Fruit fly (Drosophila melanogaster) whole organism, embryonic: ENCODE results near the gene mthl1.

Experiments used
- Ada2b ChIP-seq: fragments of 200-800 bp; sonication (Bioruptor generic); IDR thresholded peaks from 2 replicates; pipeline ENCODE4 v1.3.6; 2022; ENCODE audit warnings: missing biosample characterization, missing genetic modification characterization
- Awh ChIP-seq: fragments of 200-800 bp; sonication (Bioruptor generic); IDR thresholded peaks from 2 replicates; pipeline ENCODE4, ENCODE4 v1.3.6; 2022; ENCODE audit warnings: missing biosample characterization, missing genetic modification characterization
- B-H1 ChIP-seq: fragments of 200-800 bp; sonication (Bioruptor generic); IDR thresholded peaks from 3 replicates; pipeline ENCODE4 v1.3.6; 2022; ENCODE audit warnings: missing biosample characterization, missing genetic modification characterization
- CG11093 ChIP-seq: fragments of 200-800 bp; sonication (Bioruptor generic); IDR thresholded peaks from 3 replicates; pipeline ENCODE4 v1.3.6; 2022; ENCODE audit warnings: missing biosample characterization, missing genetic modification characterization
- CG11456 ChIP-seq: fragments of 200-800 bp; sonication (Bioruptor generic); IDR thresholded peaks from 3 replicates; pipeline ENCODE4 v1.3.6; 2022; ENCODE audit warnings: missing biosample characterization, missing genetic modification characterization
- CG1529 ChIP-seq: fragments of 200-800 bp; sonication (Bioruptor generic); optimal IDR thresholded peaks from 3 replicates; lab custom pipeline; 2018; ENCODE audit warnings: missing biosample characterization, missing genetic modification characterization
- CG15514 ChIP-seq: fragments of 200-800 bp; sonication (Bioruptor generic); optimal IDR thresholded peaks from 3 replicates; lab custom pipeline; 2017; ENCODE audit warnings: missing biosample characterization, missing genetic modification characterization, mild to moderate bottlenecking, moderate library complexity, missing genetic modification reagents
- CG16779 ChIP-seq: fragments of 200-800 bp; sonication (Bioruptor generic); IDR thresholded peaks from 2 replicates; pipeline ENCODE4 v1.3.6; 2022; ENCODE audit warnings: missing biosample characterization, missing genetic modification characterization
- CG17912 ChIP-seq: fragments of 200-800 bp; sonication (Bioruptor generic); optimal IDR thresholded peaks from 2 replicates; lab custom pipeline; 2018; ENCODE audit warnings: missing biosample characterization, mild to moderate bottlenecking, missing genetic modification characterization
- CG18262 ChIP-seq: fragments of 200-800 bp; optimal IDR thresholded peaks from 3 replicates; lab custom pipeline; 2019; ENCODE audit warnings: missing biosample characterization, mild to moderate bottlenecking, missing genetic modification characterization, moderate library complexity
- CG31365 ChIP-seq: fragments of 200-800 bp; sonication (Bioruptor generic); optimal IDR thresholded peaks from 2 replicates; lab custom pipeline; 2018; ENCODE audit warnings: missing biosample characterization, mild to moderate bottlenecking, missing genetic modification characterization
- CG32767 ChIP-seq: fragments of 200-800 bp; sonication (Bioruptor generic); IDR thresholded peaks from 2 replicates; pipeline ENCODE4 v1.3.6; 2022; ENCODE audit warnings: missing biosample characterization, missing genetic modification characterization
- CG33557 ChIP-seq: fragments of 200-800 bp; sonication (Bioruptor generic); optimal IDR thresholded peaks from 2 replicates; lab custom pipeline; 2019; ENCODE audit warnings: missing biosample characterization, mild to moderate bottlenecking, missing genetic modification characterization, moderate library complexity
- CG43689 ChIP-seq: fragments of 200-800 bp; sonication (Bioruptor generic); IDR thresholded peaks from 2 replicates; pipeline ENCODE4 v1.3.6; 2022; ENCODE audit warnings: missing biosample characterization, missing genetic modification characterization
- CG4707 ChIP-seq: fragments of 200-800 bp; sonication (Bioruptor generic); optimal IDR thresholded peaks from 2 replicates; lab custom pipeline; 2018; ENCODE audit warnings: missing biosample characterization, mild to moderate bottlenecking, missing genetic modification characterization, moderate library complexity
- CG8388 ChIP-seq: fragments of 200-800 bp; sonication (Bioruptor generic); optimal IDR thresholded peaks from 2 replicates; lab custom pipeline; 2019; ENCODE audit warnings: missing biosample characterization, mild to moderate bottlenecking, missing genetic modification characterization, moderate library complexity
- CG8944 ChIP-seq: fragments of 200-800 bp; sonication (Bioruptor generic); optimal IDR thresholded peaks from 3 replicates; lab custom pipeline; 2016; ENCODE audit warnings: missing biosample characterization, missing genetic modification characterization
- CG9932 ChIP-seq: fragments of 200-800 bp; sonication (Bioruptor generic); IDR thresholded peaks from 2 replicates; pipeline ENCODE4 v1.3.6; 2022; ENCODE audit warnings: missing biosample characterization, missing genetic modification characterization
- CoRest ChIP-seq: fragments of 200-800 bp; sonication (Bioruptor generic); optimal IDR thresholded peaks from 3 replicates; lab custom pipeline; 2018; ENCODE audit warnings: missing biosample characterization, mild to moderate bottlenecking, missing genetic modification characterization, moderate library complexity
- Fer2 ChIP-seq: fragments of 200-800 bp; sonication (Bioruptor generic); optimal IDR thresholded peaks from 2 replicates; lab custom pipeline; 2018; ENCODE audit warnings: missing biosample characterization, mild to moderate bottlenecking, missing genetic modification characterization, moderate library complexity
- H15 ChIP-seq: fragments of 200-800 bp; sonication (Bioruptor generic); IDR thresholded peaks from 3 replicates; pipeline ENCODE4 v1.3.6; 2022; ENCODE audit warnings: missing biosample characterization, missing genetic modification characterization
- HLH4C ChIP-seq: fragments of 200-800 bp; sonication (Bioruptor generic); IDR thresholded peaks from 3 replicates; pipeline ENCODE4 v1.3.6; 2022; ENCODE audit warnings: missing biosample characterization, missing genetic modification characterization; ENCODE audit not compliant: partially characterized antibody
- Hmr ChIP-seq: fragments of 200-800 bp; sonication (Bioruptor generic); optimal IDR thresholded peaks from 3 replicates; lab custom pipeline; 2017; ENCODE audit warnings: mild to moderate bottlenecking, missing biosample characterization, missing genetic modification reagents, missing genetic modification characterization
- Mad ChIP-seq: fragments of 200-800 bp; sonication (Bioruptor generic); optimal IDR thresholded peaks from 2 replicates; lab custom pipeline; 2016; ENCODE audit warnings: missing biosample characterization, missing genetic modification characterization
- Meics ChIP-seq: fragments of 200-800 bp; sonication (Bioruptor generic); optimal IDR thresholded peaks from 2 replicates; lab custom pipeline; 2017; ENCODE audit warnings: missing biosample characterization, mild to moderate bottlenecking, missing genetic modification characterization
- Mrtf ChIP-seq: fragments of 200-800 bp; sonication (Bioruptor generic); IDR thresholded peaks from 3 replicates; pipeline ENCODE4 v1.3.6; 2022; ENCODE audit warnings: missing biosample characterization, missing genetic modification characterization
- NC2β ChIP-seq: fragments of 200-800 bp; sonication (Bioruptor generic); optimal IDR thresholded peaks from 2 replicates; lab custom pipeline; 2016; ENCODE audit warnings: missing biosample characterization, missing genetic modification characterization
- Side ChIP-seq: fragments of 200-800 bp; sonication (Bioruptor generic); optimal IDR thresholded peaks from 2 replicates; lab custom pipeline; 2016; ENCODE audit warnings: missing biosample characterization, missing genetic modification characterization
- Taf1 ChIP-seq: fragments of 200-800 bp; sonication (Bioruptor generic); IDR thresholded peaks from 2 replicates; pipeline ENCODE4 v1.3.6; 2022; ENCODE audit warnings: missing biosample characterization, missing genetic modification characterization
- Tbp ChIP-seq: fragments of >200 bp; optimal IDR thresholded peaks from 2 replicates; lab custom pipeline; 2018; ENCODE audit warnings: missing biosample characterization, missing genetic modification characterization
- Usf ChIP-seq: fragments of 200-800 bp; sonication (Bioruptor generic); optimal IDR thresholded peaks from 2 replicates; lab custom pipeline; 2017; ENCODE audit warnings: missing genotype, missing biosample characterization, missing genetic modification characterization
- amos ChIP-seq: fragments of 200-800 bp; sonication (Bioruptor generic); IDR thresholded peaks from 2 replicates; pipeline ENCODE4 v1.3.6; 2022; ENCODE audit warnings: missing biosample characterization, missing genetic modification characterization; ENCODE audit not compliant: partially characterized antibody
- ash1 ChIP-seq: fragments of 200-800 bp; sonication (Bioruptor generic); optimal IDR thresholded peaks from 2 replicates; lab custom pipeline; 2018; ENCODE audit warnings: missing biosample characterization, mild to moderate bottlenecking, missing genetic modification characterization
- az2 ChIP-seq: fragments of 200-800 bp; sonication (Bioruptor generic); optimal IDR thresholded peaks from 3 replicates; lab custom pipeline; 2016; ENCODE audit warnings: missing biosample characterization, missing genetic modification characterization
- bab2 ChIP-seq: fragments of 200-800 bp; sonication (Bioruptor generic); optimal IDR thresholded peaks from 2 replicates; lab custom pipeline; 2016; ENCODE audit warnings: missing biosample characterization, missing genetic modification characterization
- bcd ChIP-seq: fragments of 200-800 bp; sonication (Bioruptor generic); optimal IDR thresholded peaks from 2 replicates; lab custom pipeline; 2017; ENCODE audit warnings: missing biosample characterization, mild to moderate bottlenecking, missing genetic modification characterization
- br ChIP-seq: fragments of >200 bp; optimal IDR thresholded peaks from 2 replicates; lab custom pipeline; 2017
- cad ChIP-seq: fragments of >200 bp; optimal IDR thresholded peaks from 2 replicates; lab custom pipeline; 2017; ENCODE audit warnings: missing biosample characterization, missing genetic modification characterization
- chinmo ChIP-seq: fragments of 200-800 bp; sonication (Bioruptor generic); IDR thresholded peaks from 4 replicates; pipeline ENCODE4 v1.3.6; 2022; ENCODE audit warnings: missing biosample characterization, missing genetic modification characterization; ENCODE audit not compliant: partially characterized antibody
- ci ChIP-seq: fragments of 200-800 bp; sonication (Bioruptor generic); IDR thresholded peaks from 3 replicates; pipeline ENCODE4 v1.3.6; 2022; ENCODE audit warnings: missing biosample characterization, missing genetic modification characterization
- disco-r ChIP-seq: fragments of 200-800 bp; sonication (Bioruptor generic); optimal IDR thresholded peaks from 2 replicates; lab custom pipeline; 2016; ENCODE audit warnings: missing biosample characterization, missing genetic modification characterization
- fd102C ChIP-seq: fragments of 200-800 bp; sonication (Bioruptor generic); optimal IDR thresholded peaks from 2 replicates; lab custom pipeline; 2018; ENCODE audit warnings: missing biosample characterization, mild to moderate bottlenecking, missing genetic modification characterization, moderate library complexity
- oc ChIP-seq: fragments of 200-800 bp; sonication (Bioruptor generic); optimal IDR thresholded peaks from 2 replicates; lab custom pipeline; 2018; ENCODE audit warnings: missing biosample characterization, mild to moderate bottlenecking, missing genetic modification characterization, moderate library complexity
- otp ChIP-seq: fragments of 200-800 bp; sonication (Bioruptor generic); IDR thresholded peaks from 3 replicates; pipeline ENCODE4, ENCODE4 v1.3.6; 2022; ENCODE audit warnings: missing biosample characterization, missing genetic modification characterization
- pnt ChIP-seq: fragments of 200-800 bp; sonication (Bioruptor generic); optimal IDR thresholded peaks from 3 replicates; lab custom pipeline; 2016; ENCODE audit warnings: missing biosample characterization, missing genetic modification characterization
- schlank ChIP-seq: fragments of 200-800 bp; sonication (Bioruptor generic); optimal IDR thresholded peaks from 2 replicates; lab custom pipeline; 2018; ENCODE audit warnings: missing biosample characterization, mild to moderate bottlenecking, missing genetic modification characterization
- seq ChIP-seq: fragments of 200-800 bp; sonication (Bioruptor generic); IDR thresholded peaks from 2 replicates; pipeline ENCODE4 v1.3.6; 2022; ENCODE audit warnings: missing biosample characterization, missing genetic modification characterization
- sob ChIP-seq: fragments of 200-800 bp; sonication (Bioruptor generic); IDR thresholded peaks from 2 replicates; pipeline ENCODE4 v1.3.6; 2022; ENCODE audit warnings: missing biosample characterization, missing genetic modification characterization
- unc-4 ChIP-seq: fragments of 200-800 bp; sonication (Bioruptor generic); IDR thresholded peaks from 2 replicates; pipeline ENCODE4 v1.3.6; 2022; ENCODE audit warnings: missing biosample characterization, missing genetic modification characterization; ENCODE audit not compliant: partially characterized antibody
- unpg ChIP-seq: fragments of 200-800 bp; sonication (Bioruptor generic); optimal IDR thresholded peaks from 3 replicates; lab custom pipeline; 2018; ENCODE audit warnings: missing biosample characterization, mild to moderate bottlenecking, missing genetic modification characterization, moderate library complexity
- vvl ChIP-seq: fragments of 200-800 bp; sonication (Bioruptor generic); IDR thresholded peaks from 2 replicates; pipeline ENCODE4 v1.3.6; 2022; ENCODE audit warnings: missing biosample characterization, missing genetic modification characterization
- yki ChIP-seq: fragments of >200 bp; optimal IDR thresholded peaks from 3 replicates; lab custom pipeline; 2018

The mthl1 gene

DNA sequence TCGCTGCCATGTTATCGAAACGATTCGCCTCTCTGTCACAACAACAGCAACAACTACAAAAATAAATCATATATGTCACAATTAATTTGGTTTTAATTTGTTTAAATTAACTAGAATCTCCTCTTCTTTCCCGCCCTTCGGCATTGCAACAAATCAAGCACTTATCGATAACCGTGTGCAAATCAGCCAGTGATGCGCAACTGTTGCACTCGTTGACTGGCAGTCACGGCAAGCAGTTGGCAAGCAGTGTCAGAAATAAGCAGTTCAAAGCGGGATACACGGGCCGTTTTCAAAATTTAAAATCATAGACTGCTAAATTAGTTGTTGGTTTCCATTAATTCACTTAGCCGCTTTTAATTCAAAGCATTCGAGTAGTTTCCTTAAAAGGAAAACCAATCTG lies 43.0 kb downstream of the mthl1 start, which contains the start of gene Axs (continued):
- TF ChIP-seq Meics (GFP tag; lab: Kevin White, UChicago) (no peak), ci (GFP tag; lab: Robert Waterston, UW) (peak; percentile 21; the same call in 1 of the 3 replicates), CG17912 (GFP tag; lab: Kevin White, UChicago) (no peak), CG4707 (GFP tag; lab: Kevin White, UChicago) (no peak), CG11093 (GFP tag; lab: Robert Waterston, UW) (no peak), pnt (no peak), unc-4 (GFP tag; lab: Robert Waterston, UW) (peak; percentile 64), fd102C (GFP tag; lab: Kevin White, UChicago) (no peak), otp (no peak), CG32767 (GFP tag; lab: Robert Waterston, UW) (no peak), bab2 (GFP tag; lab: Kevin White, UChicago) (no peak), CG16779 (GFP tag; lab: Robert Waterston, UW) (no peak), CG8944 (GFP tag; lab: Kevin White, UChicago) (no peak), Mrtf (no peak), sob (GFP tag; lab: Robert Waterston, UW) (peak; percentile 43; the same call in 1 of the 2 replicates), chinmo (GFP tag; lab: Robert Waterston, UW) (peak; percentile 99), HLH4C (GFP tag; lab: Robert Waterston, UW) (peak; percentile 48; the same call in 2 of the 3 replicates), vvl (GFP tag; lab: Robert Waterston, UW) (peak; percentile 76), unpg (GFP tag; lab: Kevin White, UChicago) (no peak), CG18262 (no peak), CG8388 (GFP tag; lab: Kevin White, UChicago) (no peak), amos (GFP tag; lab: Robert Waterston, UW) (peak; percentile 77), CG31365 (tag; lab: Kevin White, UChicago) (peak; percentile 97), Side (GFP tag; lab: Kevin White, UChicago) (no peak), CG1529 (no peak), az2 (GFP tag; lab: Kevin White, UChicago) (no peak), seq (GFP tag; lab: Robert Waterston, UW) (no peak), disco-r (GFP tag; lab: Kevin White, UChicago) (no peak), NC2β (GFP tag; lab: Kevin White, UChicago) (peak; percentile 34), H15 (no peak), Tbp (no peak), Usf (GFP tag; lab: Kevin White, UChicago) (no peak), Fer2 (tag; lab: Kevin White, UChicago) (no peak), bcd (GFP tag; lab: Kevin White, UChicago) (no peak), br (lab: Kevin White, UChicago) (no peak), oc (tag; lab: Kevin White, UChicago) (no peak), Taf1 (GFP tag; lab: Robert Waterston, UW) (no peak), CG43689 (GFP tag; lab: Robert Waterston, UW) (no peak), B-H1 (GFP tag; lab: Robert Waterston, UW) (no peak), CoRest (tag; lab: Kevin White, UChicago) (peak; percentile 51), CG33557 (peak; percentile 9), ash1 (GFP tag; lab: Kevin White, UChicago) (no peak), CG11456 (no peak), Hmr (no peak), Mad (GFP tag; lab: Kevin White, UChicago) (peak; percentile 27), CG15514 (peak; percentile 44), Awh (GFP tag; lab: Robert Waterston, UW) (no peak), Ada2b (GFP tag; lab: Robert Waterston, UW) (no peak), yki (lab: Kevin White, UChicago) (no peak), CG9932 (GFP tag; lab: Robert Waterston, UW) (peak; percentile 58), cad (GFP tag; lab: Kevin White, UChicago) (no peak), schlank (tag; lab: Kevin White, UChicago) (no peak)
